Worm (Caenorhabditis elegans) whole organism, early embryonic: ENCODE data around the gene K08H10.6.
A peak's percentile ranks its signal among the peaks of the same experiment; 100 is the strongest.

Source experiments
- B0310.2 ChIP-seq: sonication (generic microtip); optimal IDR thresholded peaks from 2 replicates; lab custom pipeline; 2016; ENCODE audit warnings: mild to moderate bottlenecking, missing genetic modification characterization, missing compliant biosample characterization
- F13C5.2 ChIP-seq: sonication (generic microtip); optimal IDR thresholded peaks from 2 replicates; lab custom pipeline; 2017; ENCODE audit warnings: mild to moderate bottlenecking, missing genetic modification characterization, inconsistent platforms, missing compliant biosample characterization
- aly-1 ChIP-seq: sonication (generic microtip); optimal IDR thresholded peaks from 2 replicates; lab custom pipeline; 2016; ENCODE audit warnings: missing genetic modification characterization, missing compliant biosample characterization
- ama-1 ChIP-seq: fragments of 150-350 bp; optimal IDR thresholded peaks from 2 replicates; lab custom pipeline; 2014
- ceh-13 ChIP-seq: fragments of 200-800 bp; sonication (Bioruptor generic); optimal IDR thresholded peaks from 2 replicates; lab custom pipeline; 2018; ENCODE audit warnings: mild to moderate bottlenecking, missing genetic modification characterization, missing compliant biosample characterization
- ceh-36 ChIP-seq: sonication (generic microtip); optimal IDR thresholded peaks from 2 replicates; lab custom pipeline; 2016; ENCODE audit warnings: missing genetic modification characterization, inconsistent platforms, missing compliant biosample characterization
- ets-7 ChIP-seq: sonication (generic microtip); optimal IDR thresholded peaks from 2 replicates; lab custom pipeline; 2016; ENCODE audit warnings: missing genotype, missing genetic modification characterization, missing compliant biosample characterization
- flt-1 ChIP-seq: fragments of 200-800 bp; sonication (Bioruptor generic); IDR thresholded peaks from 2 replicates; pipeline ENCODE4 v1.3.6; 2022; ENCODE audit warnings: missing genetic modification characterization, missing compliant biosample characterization
- hmbx-1 ChIP-seq: sonication (generic microtip); optimal IDR thresholded peaks from 2 replicates; lab custom pipeline; 2016; ENCODE audit warnings: mild to moderate bottlenecking, missing genetic modification characterization, missing compliant biosample characterization
- hmg-4 ChIP-seq: fragments of 200-800 bp; sonication (Bioruptor generic); optimal IDR thresholded peaks from 2 replicates; lab custom pipeline; 2018; ENCODE audit warnings: mild to moderate bottlenecking, missing genetic modification characterization, missing compliant biosample characterization
- hnd-1 ChIP-seq: sonication (generic microtip); optimal IDR thresholded peaks from 2 replicates; lab custom pipeline; 2016; ENCODE audit warnings: missing genetic modification characterization, missing compliant biosample characterization
- pes-1 ChIP-seq: fragments of 200-800 bp; sonication (Bioruptor generic); IDR thresholded peaks from 2 replicates; pipeline ENCODE4 v1.3.6; 2022; ENCODE audit warnings: missing genetic modification reagents, missing genetic modification characterization, missing compliant biosample characterization
- scrt-1 ChIP-seq: fragments of 200-800 bp; sonication (Bioruptor generic); IDR thresholded peaks from 2 replicates; pipeline ENCODE4 v1.3.6; 2022; ENCODE audit warnings: missing genetic modification characterization, missing compliant biosample characterization
- sea-1 ChIP-seq: fragments of 200-800 bp; sonication (Bioruptor generic); conservative IDR thresholded peaks from 2 replicates; pipeline ENCODE4 v1.3.6; 2022; ENCODE audit warnings: missing genetic modification characterization, missing compliant biosample characterization
- tbx-11 ChIP-seq: fragments of 200-800 bp; sonication (Bioruptor generic); IDR thresholded peaks from 2 replicates; pipeline ENCODE4 v1.3.6; 2022; ENCODE audit warnings: missing genetic modification characterization, missing compliant biosample characterization
- tbx-37 ChIP-seq: fragments of 200-800 bp; sonication (Bioruptor generic); conservative IDR thresholded peaks from 2 replicates; pipeline ENCODE4 v1.3.6; 2022; ENCODE audit warnings: missing genetic modification reagents, missing genetic modification characterization, missing compliant biosample characterization
- tra-4 ChIP-seq: sonication (generic microtip); optimal IDR thresholded peaks from 2 replicates; lab custom pipeline; 2017; ENCODE audit warnings: missing genetic modification characterization, missing compliant biosample characterization

K08H10.6 gene

DNA sequence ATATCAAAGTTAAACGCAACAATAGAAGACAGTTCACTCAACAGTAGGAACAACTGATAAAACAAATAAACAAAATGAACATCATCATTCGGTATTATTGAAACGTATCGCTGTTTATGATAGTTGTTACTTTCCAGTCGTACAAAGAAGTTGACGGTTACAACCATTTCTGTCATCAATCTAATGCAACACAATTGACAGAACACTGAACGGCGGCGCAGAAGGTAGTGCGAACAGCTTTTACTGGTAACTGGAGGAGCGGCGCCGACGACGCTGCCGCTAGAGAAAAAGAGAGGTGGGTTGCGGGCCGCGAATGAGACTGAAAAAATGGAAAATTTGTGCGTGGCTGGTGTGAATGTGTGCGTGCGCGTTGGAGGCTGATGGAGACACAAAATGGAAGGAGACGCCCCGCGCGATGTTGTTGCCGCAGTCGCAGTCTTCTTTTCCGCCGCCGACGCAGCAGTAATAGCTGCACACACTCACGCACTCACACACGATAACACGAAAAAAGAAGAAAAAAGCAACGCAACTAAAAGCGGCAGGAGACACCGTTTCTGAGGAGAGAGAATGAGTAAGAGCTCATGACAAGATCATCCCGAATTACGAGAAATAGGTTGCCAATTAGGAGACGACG lies 31.4 kb downstream of the K08H10.6 start:
- TF ChIP-seq hmg-4 (GFP tag; lab: Kevin White, UChicago): peak; percentile 31
- TF ChIP-seq pes-1 (GFP tag; lab: Robert Waterston, UW): no peak

ce11 chrV:9962916-9963315 lies 32.8 kb downstream of the K08H10.6 start:
- no peak for TF ChIP-seq pes-1 (GFP tag; lab: Robert Waterston, UW)
- TF ChIP-seq hmg-4 (GFP tag; lab: Kevin White, UChicago): no peak
- TF ChIP-seq tra-4 (tag; lab: Kevin White, UChicago): no peak
- no peak for TF ChIP-seq tbx-11 (GFP tag; lab: Robert Waterston, UW)
- no peak for TF ChIP-seq ets-7 (tag; lab: Kevin White, UChicago)
- no peak for TF ChIP-seq ceh-13 (GFP tag; lab: Kevin White, UChicago)
- TF ChIP-seq hmbx-1 (tag; lab: Kevin White, UChicago): no peak
- TF ChIP-seq ama-1 (lab: Kevin White, UChicago): no peak
- TF ChIP-seq hnd-1 (tag; lab: Kevin White, UChicago): no peak
- TF ChIP-seq tbx-37 (GFP tag; lab: Robert Waterston, UW): no peak
- TF ChIP-seq B0310.2 (tag; lab: Kevin White, UChicago): no peak
- TF ChIP-seq sea-1 (GFP tag; lab: Robert Waterston, UW): no peak
- no peak for TF ChIP-seq aly-1 (tag; lab: Kevin White, UChicago)
- no peak for TF ChIP-seq scrt-1 (GFP tag; lab: Robert Waterston, UW)
- TF ChIP-seq F13C5.2: no peak
- no peak for TF ChIP-seq ceh-36
- no peak for TF ChIP-seq flt-1 (GFP tag; lab: Robert Waterston, UW)

ce11 chrV:9962394-9962793 lies 33.3 kb downstream of the K08H10.6 start, which contains the start of gene madf-4:
madf-4 (minus strand) TSS chrV:9962494.
- TF ChIP-seq tbx-37 (GFP tag; lab: Robert Waterston, UW): no peak
- TF ChIP-seq pes-1 (GFP tag; lab: Robert Waterston, UW): no peak
- no peak for TF ChIP-seq ceh-13 (GFP tag; lab: Kevin White, UChicago)

DNA sequence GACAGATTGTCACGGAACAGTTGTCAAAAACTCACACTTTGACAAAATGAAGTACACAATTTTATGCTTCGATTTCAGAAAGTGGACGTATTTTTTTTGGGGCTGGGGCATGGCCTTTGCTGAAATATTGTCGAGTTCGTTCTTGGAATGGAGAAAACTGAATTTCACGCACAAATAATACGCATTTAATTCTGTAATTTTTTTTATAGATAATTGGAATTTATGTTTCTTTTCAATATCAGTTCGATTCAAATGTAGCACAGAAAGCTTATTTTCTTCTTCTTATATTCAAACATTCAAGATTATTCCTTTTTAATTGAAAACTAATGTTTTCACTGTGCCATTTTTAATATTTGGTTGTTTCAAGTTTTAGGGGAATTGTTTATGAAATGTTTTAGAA lies 35.3 kb downstream of the K08H10.6 start, which contains the start of gene T07C12.10:
TSS of gene T07C12.10 (minus strand) at position 101 of the 400 bp plus-strand sequence.
- no peak for TF ChIP-seq hmg-4 (GFP tag; lab: Kevin White, UChicago)
- no peak for TF ChIP-seq tra-4 (tag; lab: Kevin White, UChicago)
- no peak for TF ChIP-seq flt-1 (GFP tag; lab: Robert Waterston, UW)
- TF ChIP-seq tbx-11 (GFP tag; lab: Robert Waterston, UW): no peak
- no peak for TF ChIP-seq ama-1 (lab: Kevin White, UChicago)

- TF ChIP-seq tbx-11 (GFP tag; lab: Robert Waterston, UW) (no peak), hmg-4 (GFP tag; lab: Kevin White, UChicago) (no peak), ceh-36 (no peak), tbx-37 (GFP tag; lab: Robert Waterston, UW) (no peak), sea-1 (GFP tag; lab: Robert Waterston, UW) (no peak), scrt-1 (GFP tag; lab: Robert Waterston, UW) (no peak), ets-7 (tag; lab: Kevin White, UChicago) (no peak), hmbx-1 (tag; lab: Kevin White, UChicago) (no peak), ceh-13 (GFP tag; lab: Kevin White, UChicago) (no peak), aly-1 (tag; lab: Kevin White, UChicago) (no peak), flt-1 (GFP tag; lab: Robert Waterston, UW) (no peak), F13C5.2 (no peak), tra-4 (tag; lab: Kevin White, UChicago) (no peak), ama-1 (lab: Kevin White, UChicago) (no peak)
These were observed 37.0 kb downstream of the K08H10.6 start for ce11 chrV:9958654-9959053.

ce11 chrV:9958231-9958630 lies 37.5 kb downstream of the K08H10.6 start, which contains the start of gene anmt-3:
anmt-3 (minus strand) TSS chrV:9958331.
- TF ChIP-seq ama-1 (lab: Kevin White, UChicago) (no peak), scrt-1 (GFP tag; lab: Robert Waterston, UW) (no peak), sea-1 (GFP tag; lab: Robert Waterston, UW) (no peak)

- TF ChIP-seq hnd-1 (tag; lab: Kevin White, UChicago) (no peak), F13C5.2 (no peak), tbx-11 (GFP tag; lab: Robert Waterston, UW) (no peak), ets-7 (tag; lab: Kevin White, UChicago) (no peak)
These were observed 43.3 kb downstream of the K08H10.6 start, which contains the start of gene mam-5 for ce11 chrV:9952396-9952795. mam-5 (plus strand) TSS chrV:9952699.

DNA sequence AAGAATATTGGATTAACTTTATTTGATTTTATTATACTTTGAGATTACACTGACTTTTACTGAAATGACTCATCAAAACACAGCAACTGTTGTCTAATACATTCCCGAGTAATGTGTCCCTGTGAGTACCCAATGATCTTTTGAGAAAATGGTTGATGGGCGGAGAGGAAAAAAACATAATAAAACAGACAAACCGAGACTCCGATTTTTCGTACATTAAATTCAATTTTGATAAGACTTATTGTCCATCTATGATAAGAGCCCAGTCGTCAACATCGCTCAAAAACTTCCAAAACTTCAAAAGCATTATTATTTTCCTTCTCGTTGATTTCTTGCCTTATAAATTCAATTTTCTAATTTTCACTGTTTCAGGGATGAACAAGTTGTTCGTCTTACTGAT lies 44.8 kb downstream of the K08H10.6 start, which contains the start of gene ttr-46:
TSS of gene ttr-46 (plus strand) at position 373 of the 400 bp plus-strand sequence.
- TF ChIP-seq hmg-4 (GFP tag; lab: Kevin White, UChicago) (no peak), ceh-36 (no peak), ceh-13 (GFP tag; lab: Kevin White, UChicago) (no peak), hmbx-1 (tag; lab: Kevin White, UChicago) (no peak)
